Fruit fly (Drosophila melanogaster) whole organism, embryonic: Measurements from ENCODE around the gene Kdm2.

Source experiments
- Aef1 ChIP-seq: fragments of 200-800 bp; sonication (Bioruptor generic); IDR thresholded peaks from 3 replicates; pipeline ENCODE4 v1.3.6; 2022; ENCODE audit warnings: missing biosample characterization, missing genetic modification characterization
- Antp ChIP-seq: fragments of 200-800 bp; sonication (Bioruptor generic); optimal IDR thresholded peaks from 3 replicates; lab custom pipeline; 2016; ENCODE audit warnings: missing biosample characterization, missing genetic modification characterization
- Atf6 ChIP-seq: fragments of 200-800 bp; sonication (Bioruptor generic); IDR thresholded peaks from 2 replicates; pipeline ENCODE4 v1.3.6; 2022; ENCODE audit warnings: missing biosample characterization, missing genetic modification characterization
- Bgb ChIP-seq: fragments of 200-800 bp; sonication (Bioruptor generic); IDR thresholded peaks from 2 replicates; pipeline ENCODE4 v1.3.6; 2022; ENCODE audit warnings: missing biosample characterization, missing genetic modification characterization; ENCODE audit not compliant: partially characterized antibody
- CG10267 ChIP-seq: fragments of 200-800 bp; sonication (Bioruptor generic); optimal IDR thresholded peaks from 2 replicates; lab custom pipeline; 2018; ENCODE audit warnings: missing biosample characterization, mild to moderate bottlenecking, missing genetic modification characterization, moderate library complexity
- CG11696 ChIP-seq: fragments of 200-800 bp; sonication (Bioruptor generic); IDR thresholded peaks from 2 replicates; pipeline ENCODE4 v1.3.6; 2022; ENCODE audit warnings: missing biosample characterization, missing genetic modification characterization
- CG12071 ChIP-seq: fragments of 200-800 bp; sonication (Bioruptor generic); optimal IDR thresholded peaks from 3 replicates; lab custom pipeline; 2018; ENCODE audit warnings: missing biosample characterization, mild to moderate bottlenecking, missing genetic modification characterization
- CG13296 ChIP-seq: fragments of 200-800 bp; sonication (Bioruptor generic); optimal IDR thresholded peaks from 3 replicates; lab custom pipeline; 2018; ENCODE audit warnings: missing biosample characterization, mild to moderate bottlenecking, missing genetic modification characterization
- CG17328 ChIP-seq: fragments of 200-800 bp; sonication (Bioruptor generic); IDR thresholded peaks from 2 replicates; pipeline ENCODE4 v1.3.6; 2022; ENCODE audit warnings: missing biosample characterization, missing genetic modification characterization
- CG2202 ChIP-seq: fragments of 200-800 bp; sonication (Bioruptor generic); optimal IDR thresholded peaks from 2 replicates; lab custom pipeline; 2018; ENCODE audit warnings: missing biosample characterization, mild to moderate bottlenecking, missing genetic modification characterization
- CG2875 ChIP-seq: fragments of 200-800 bp; sonication (Bioruptor generic); optimal IDR thresholded peaks from 2 replicates; lab custom pipeline; 2017; ENCODE audit warnings: missing biosample characterization, mild to moderate bottlenecking, missing genetic modification characterization, missing genetic modification reagents
- CG4404 ChIP-seq: fragments of 200-800 bp; sonication (Bioruptor generic); IDR thresholded peaks from 2 replicates; pipeline ENCODE4 v1.3.6; 2022; ENCODE audit warnings: missing biosample characterization, missing genetic modification characterization
- CG6654 ChIP-seq: fragments of 200-800 bp; sonication (Bioruptor generic); optimal IDR thresholded peaks from 2 replicates; lab custom pipeline; 2017; ENCODE audit warnings: missing biosample characterization, mild to moderate bottlenecking, missing genetic modification characterization
- CG6689 ChIP-seq: fragments of 200-800 bp; sonication (Bioruptor generic); IDR thresholded peaks from 2 replicates; pipeline ENCODE4 v1.3.6; 2022; ENCODE audit warnings: missing biosample characterization, missing genetic modification characterization
- CG8290 ChIP-seq, 3 experiments: fragments of 200-800 bp; sonication (Bioruptor generic); optimal IDR thresholded peaks; 2 replicates each; lab custom pipeline; 2016 to 2019; ENCODE audit warnings: missing biosample characterization in 3 of 3, missing genetic modification characterization in 3 of 3, mild to moderate bottlenecking in 2 of 3, moderate library complexity in 1 of 3
- CG8359 ChIP-seq: fragments of 200-800 bp; sonication (Bioruptor generic); optimal IDR thresholded peaks from 2 replicates; lab custom pipeline; 2017; ENCODE audit warnings: missing biosample characterization, mild to moderate bottlenecking, missing genetic modification characterization, borderline replicate concordance
- CG9609 ChIP-seq: fragments of 200-800 bp; sonication (Bioruptor generic); optimal IDR thresholded peaks from 3 replicates; lab custom pipeline; 2016; ENCODE audit warnings: missing biosample characterization, missing genetic modification characterization
- CG9797 ChIP-seq: fragments of 200-800 bp; sonication (Bioruptor generic); optimal IDR thresholded peaks from 3 replicates; lab custom pipeline; 2018; ENCODE audit warnings: missing biosample characterization, mild to moderate bottlenecking, missing genetic modification characterization
- D19A ChIP-seq: fragments of 200-800 bp; optimal IDR thresholded peaks from 3 replicates; lab custom pipeline; 2019; ENCODE audit warnings: missing biosample characterization, mild to moderate bottlenecking, missing genetic modification characterization, moderate library complexity
- Dbx ChIP-seq: fragments of 200-800 bp; sonication (Bioruptor generic); IDR thresholded peaks from 3 replicates; pipeline ENCODE4 v1.3.6; 2022; ENCODE audit warnings: missing biosample characterization, missing genetic modification characterization
- Doc2 ChIP-seq: fragments of 200-800 bp; sonication (Bioruptor generic); IDR thresholded peaks from 2 replicates; pipeline ENCODE4 v1.3.6; 2022; ENCODE audit warnings: missing biosample characterization, missing genetic modification characterization
- HLH54F ChIP-seq: fragments of 200-800 bp; sonication (Bioruptor generic); optimal IDR thresholded peaks from 3 replicates; lab custom pipeline; 2016; ENCODE audit warnings: missing biosample characterization, missing genetic modification characterization
- NK7.1 ChIP-seq: fragments of 200-800 bp; sonication (Bioruptor generic); optimal IDR thresholded peaks from 3 replicates; lab custom pipeline; 2016; ENCODE audit warnings: missing biosample characterization, missing genetic modification characterization
- Oli ChIP-seq: fragments of 200-800 bp; sonication (Bioruptor generic); optimal IDR thresholded peaks from 2 replicates; lab custom pipeline; 2018; ENCODE audit warnings: missing biosample characterization, mild to moderate bottlenecking, missing genetic modification characterization, moderate library complexity
- Optix ChIP-seq: fragments of 200-800 bp; sonication (Bioruptor generic); IDR thresholded peaks from 3 replicates; pipeline ENCODE4 v1.3.6; 2022; ENCODE audit warnings: missing biosample characterization, missing genetic modification characterization
- Sin3A ChIP-seq: fragments of >200 bp; optimal IDR thresholded peaks from 2 replicates; lab custom pipeline; 2018
- Sry-β ChIP-seq: fragments of 200-800 bp; sonication (Bioruptor generic); optimal IDR thresholded peaks from 2 replicates; lab custom pipeline; 2018; ENCODE audit warnings: missing biosample characterization, mild to moderate bottlenecking, missing genetic modification characterization, moderate library complexity
- ac ChIP-seq: fragments of 200-800 bp; sonication (Bioruptor generic); optimal IDR thresholded peaks from 3 replicates; lab custom pipeline; 2017; ENCODE audit warnings: missing biosample characterization, mild to moderate bottlenecking, missing genetic modification characterization
- al ChIP-seq: fragments of 200-800 bp; sonication (Bioruptor generic); IDR thresholded peaks from 2 replicates; pipeline ENCODE4 v1.3.6; 2022; ENCODE audit warnings: missing biosample characterization, missing genetic modification characterization
- aop ChIP-seq: fragments of 200-800 bp; sonication (Bioruptor generic); IDR thresholded peaks from 2 replicates; pipeline ENCODE4 v1.3.6; 2022; ENCODE audit warnings: missing biosample characterization, missing genetic modification characterization
- croc ChIP-seq: fragments of 200-800 bp; sonication (Bioruptor generic); conservative IDR thresholded peaks from 3 replicates; pipeline ENCODE4 v1.3.6; 2022; ENCODE audit warnings: missing biosample characterization, missing genetic modification characterization
- dati ChIP-seq: fragments of 200-800 bp; sonication (Bioruptor generic); IDR thresholded peaks from 2 replicates; pipeline ENCODE4 v1.3.6; 2022; ENCODE audit warnings: missing biosample characterization, missing genetic modification characterization
- dmrt99B ChIP-seq: fragments of 200-800 bp; sonication (Bioruptor generic); optimal IDR thresholded peaks from 2 replicates; lab custom pipeline; 2018; ENCODE audit warnings: missing biosample characterization, mild to moderate bottlenecking, missing genetic modification characterization, moderate library complexity
- en ChIP-seq: fragments of 200-800 bp; sonication (Bioruptor generic); optimal IDR thresholded peaks from 2 replicates; lab custom pipeline; 2016; ENCODE audit warnings: missing biosample characterization, missing genetic modification characterization
- fd64A ChIP-seq: fragments of 200-800 bp; sonication (Bioruptor generic); optimal IDR thresholded peaks from 3 replicates; lab custom pipeline; 2018; ENCODE audit warnings: missing biosample characterization, mild to moderate bottlenecking, missing genetic modification characterization
- gem ChIP-seq: fragments of 200-800 bp; sonication (Bioruptor generic); optimal IDR thresholded peaks from 2 replicates; lab custom pipeline; 2019; ENCODE audit warnings: missing biosample characterization, mild to moderate bottlenecking, missing genetic modification characterization, moderate library complexity
- gro ChIP-seq: fragments of 200-800 bp; sonication (Bioruptor generic); optimal IDR thresholded peaks from 2 replicates; lab custom pipeline; 2016; ENCODE audit warnings: missing biosample characterization, missing genetic modification characterization
- h ChIP-seq: fragments of >200 bp; optimal IDR thresholded peaks from 2 replicates; lab custom pipeline; 2017
- hbn ChIP-seq: fragments of 200-800 bp; sonication (Bioruptor generic); IDR thresholded peaks from 2 replicates; pipeline ENCODE4 v1.3.6; 2022; ENCODE audit warnings: missing biosample characterization, missing genetic modification characterization; ENCODE audit not compliant: partially characterized antibody
- inv ChIP-seq: fragments of 200-800 bp; sonication (Bioruptor generic); IDR thresholded peaks from 2 replicates; pipeline ENCODE4 v1.3.6; 2022; ENCODE audit warnings: missing biosample characterization, missing genetic modification characterization; ENCODE audit not compliant: partially characterized antibody
- kah ChIP-seq: fragments of 200-800 bp; sonication (Bioruptor generic); optimal IDR thresholded peaks from 2 replicates; lab custom pipeline; 2018; ENCODE audit warnings: missing biosample characterization, mild to moderate bottlenecking, missing genetic modification characterization
- lilli ChIP-seq: fragments of 200-800 bp; sonication (Bioruptor generic); optimal IDR thresholded peaks from 3 replicates; lab custom pipeline; 2016; ENCODE audit warnings: missing biosample characterization, missing genetic modification characterization
- peb ChIP-seq: fragments of 200-800 bp; sonication (Bioruptor generic); IDR thresholded peaks from 2 replicates; pipeline ENCODE4 v1.3.6; 2022; ENCODE audit warnings: missing biosample characterization, missing genetic modification characterization
- pho ChIP-seq: fragments of 200-800 bp; sonication (Bioruptor generic); optimal IDR thresholded peaks from 2 replicates; lab custom pipeline; 2016; ENCODE audit warnings: missing biosample characterization, missing genetic modification characterization
- psq ChIP-seq: fragments of 200-800 bp; sonication (Bioruptor generic); optimal IDR thresholded peaks from 2 replicates; lab custom pipeline; 2017; ENCODE audit warnings: missing biosample characterization, missing genetic modification characterization
- schlank ChIP-seq: fragments of 200-800 bp; sonication (Bioruptor generic); optimal IDR thresholded peaks from 2 replicates; lab custom pipeline; 2018; ENCODE audit warnings: missing biosample characterization, mild to moderate bottlenecking, missing genetic modification characterization
- sens-2 ChIP-seq: fragments of 200-800 bp; sonication (Bioruptor generic); IDR thresholded peaks from 2 replicates; pipeline ENCODE4 v1.3.6; 2022; ENCODE audit warnings: missing biosample characterization, missing genetic modification characterization
- sim ChIP-seq: fragments of 200-800 bp; sonication (Bioruptor generic); IDR thresholded peaks from 2 replicates; pipeline ENCODE4 v1.3.6; 2022; ENCODE audit warnings: missing biosample characterization, missing genetic modification characterization
- slp2 ChIP-seq: fragments of 200-800 bp; sonication (Bioruptor generic); optimal IDR thresholded peaks from 2 replicates; lab custom pipeline; 2016; ENCODE audit warnings: missing biosample characterization, missing genetic modification characterization
- unc-4 ChIP-seq: fragments of 200-800 bp; sonication (Bioruptor generic); IDR thresholded peaks from 2 replicates; pipeline ENCODE4 v1.3.6; 2022; ENCODE audit warnings: missing biosample characterization, missing genetic modification characterization; ENCODE audit not compliant: partially characterized antibody
- unpg ChIP-seq: fragments of 200-800 bp; sonication (Bioruptor generic); optimal IDR thresholded peaks from 3 replicates; lab custom pipeline; 2018; ENCODE audit warnings: missing biosample characterization, mild to moderate bottlenecking, missing genetic modification characterization, moderate library complexity

The Kdm2 gene

dm6 chr3R:9031797-9032418 lies 20.4 kb upstream of the Kdm2 start (continued):
- TF ChIP-seq CG4404 (GFP tag; lab: Robert Waterston, UW): peak; percentile 69
- TF ChIP-seq CG8290 (GFP tag; optimal IDR thresholded peaks at IDR 0.05; lab: Kevin White, UChicago): peak; percentile 53
- peak in 1 of 2 experiments; percentile 81 for TF ChIP-seq CG8290 (tag; optimal IDR thresholded peaks at IDR 0.05; lab: Kevin White, UChicago)
- no peak for TF ChIP-seq CG8359
- peak; percentile 92 for TF ChIP-seq Dbx (GFP tag; lab: Robert Waterston, UW)
- peak; percentile 60 for TF ChIP-seq psq (GFP tag; lab: Kevin White, UChicago)
- peak; percentile 78 for TF ChIP-seq croc (GFP tag; lab: Robert Waterston, UW)
- TF ChIP-seq CG6689 (GFP tag; lab: Robert Waterston, UW): peak; percentile 89
- no peak for TF ChIP-seq inv (GFP tag; lab: Robert Waterston, UW)
- TF ChIP-seq Atf6 (GFP tag; lab: Robert Waterston, UW): peak; percentile 90
- TF ChIP-seq Optix (GFP tag; lab: Robert Waterston, UW): peak; percentile 89
- TF ChIP-seq CG11696 (GFP tag; lab: Robert Waterston, UW): peak; percentile 98
- TF ChIP-seq Aef1: peak; percentile 92
- TF ChIP-seq pho (GFP tag; lab: Kevin White, UChicago): peak; percentile 85
- peak; percentile 76 for TF ChIP-seq gro (GFP tag; lab: Kevin White, UChicago)
- peak; percentile 79 for TF ChIP-seq CG10267
- peak; percentile 32 for TF ChIP-seq Sry-β (GFP tag; lab: Kevin White, UChicago)
- peak; percentile 83 for TF ChIP-seq sens-2
- TF ChIP-seq CG13296: peak; percentile 80
- TF ChIP-seq CG17328 (GFP tag; lab: Robert Waterston, UW): peak; percentile 92
- no peak for TF ChIP-seq Doc2 (GFP tag; lab: Robert Waterston, UW)
- peak; percentile 84 for TF ChIP-seq HLH54F (GFP tag; lab: Kevin White, UChicago)
- TF ChIP-seq peb (GFP tag; lab: Robert Waterston, UW): peak; percentile 84
- TF ChIP-seq schlank (tag; lab: Kevin White, UChicago): peak; percentile 61
- TF ChIP-seq Oli (tag; lab: Kevin White, UChicago): peak; percentile 91
- TF ChIP-seq CG9609 (GFP tag; lab: Kevin White, UChicago): peak; percentile 66
- peak; percentile 47 for TF ChIP-seq kah (GFP tag; lab: Kevin White, UChicago)
- TF ChIP-seq slp2 (GFP tag; lab: Kevin White, UChicago): peak; percentile 58
- TF ChIP-seq CG9797 (GFP tag; lab: Kevin White, UChicago): no peak
- peak; percentile 60 for TF ChIP-seq CG6654 (GFP tag; lab: Kevin White, UChicago)
- peak; percentile 94 for TF ChIP-seq lilli (GFP tag; lab: Kevin White, UChicago)
- TF ChIP-seq CG12071 (GFP tag; lab: Kevin White, UChicago): peak; percentile 86
- TF ChIP-seq Sin3A (lab: Kevin White, UChicago): no peak
- peak; percentile 61 for TF ChIP-seq CG2202 (tag; lab: Kevin White, UChicago)
- no peak for TF ChIP-seq unc-4 (GFP tag; lab: Robert Waterston, UW)
- peak; percentile 91 for TF ChIP-seq unpg (GFP tag; lab: Kevin White, UChicago)
- peak; percentile 78 for TF ChIP-seq NK7.1 (GFP tag; lab: Kevin White, UChicago)
- peak; percentile 44 for TF ChIP-seq en (GFP tag; lab: Kevin White, UChicago)
- TF ChIP-seq Antp (GFP tag; lab: Kevin White, UChicago): peak; percentile 79
- TF ChIP-seq sim (GFP tag; lab: Robert Waterston, UW): no peak
- TF ChIP-seq Bgb (GFP tag; lab: Robert Waterston, UW): no peak
- TF ChIP-seq fd64A (GFP tag; lab: Kevin White, UChicago): peak; percentile 69
- peak; percentile 78 for TF ChIP-seq CG2875 (GFP tag; lab: Kevin White, UChicago)
- peak; percentile 93 for TF ChIP-seq dmrt99B (tag; lab: Kevin White, UChicago)
- TF ChIP-seq al (GFP tag; lab: Robert Waterston, UW): peak; percentile 76
- no peak for TF ChIP-seq hbn (GFP tag; lab: Robert Waterston, UW)
- TF ChIP-seq ac (GFP tag; lab: Kevin White, UChicago): peak; percentile 46
- peak; percentile 75 for TF ChIP-seq D19A (tag; lab: Kevin White, UChicago)
- peak; percentile 91 for TF ChIP-seq gem (tag; lab: Kevin White, UChicago)
- peak; percentile 62; the same call in 1 of the 2 replicates for TF ChIP-seq aop
- TF ChIP-seq dati (GFP tag; lab: Robert Waterston, UW): peak; percentile 83
- TF ChIP-seq h (lab: Kevin White, UChicago): no peak
